Worm (Caenorhabditis elegans): ENCODE measurements around the gene nstp-10.

Gene nstp-10

DNA sequence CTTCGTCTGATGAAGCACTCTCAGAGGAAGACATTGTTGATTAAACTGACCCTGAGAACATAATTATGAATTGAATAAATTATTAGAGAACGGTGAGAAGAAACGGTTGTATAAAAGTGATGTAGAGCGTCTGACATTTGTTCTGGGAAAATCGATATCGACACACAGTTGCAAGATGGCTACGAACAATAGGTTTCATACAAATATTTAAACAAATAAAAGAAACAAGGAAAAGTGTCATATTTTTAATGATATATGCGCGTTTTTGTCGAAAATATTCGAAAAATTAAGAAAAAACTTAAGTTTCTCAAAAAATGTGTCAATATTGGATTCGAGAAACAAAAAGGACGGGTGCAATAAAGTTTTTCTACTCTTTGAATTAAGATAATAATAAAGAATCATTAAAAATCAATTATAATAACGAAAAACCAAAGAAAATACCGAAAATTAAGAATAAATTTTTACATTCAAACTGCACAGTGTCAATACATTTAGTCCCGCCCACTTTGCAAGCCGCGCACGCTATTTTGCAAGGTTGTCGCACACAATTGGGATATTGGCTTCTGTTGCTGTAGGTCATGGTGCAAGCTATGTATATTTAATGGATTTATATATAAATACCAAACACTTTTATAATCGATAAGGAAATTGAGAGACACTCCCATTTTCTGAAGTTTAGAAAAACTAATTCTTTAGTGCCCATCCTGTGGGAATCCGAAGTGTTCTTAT, 33.1 kb upstream of the nstp-10 start, which contains the start of gene rtfo-1:
TSS of gene rtfo-1 (minus strand) at position 51 of the 729 bp plus-strand sequence.
- TF ChIP-seq mes-2 (tag; optimal IDR thresholded peaks at IDR 0.05; ENCODE audit: poor library complexity, severe bottlenecking): peak; percentile 86
- no peak for TF ChIP-seq nhr-77 (tag; optimal IDR thresholded peaks at IDR 0.05)
- TF ChIP-seq cey-2 (tag; optimal IDR thresholded peaks at IDR 0.05; ENCODE audit: borderline replicate concordance, insufficient read depth): no peak
- no peak for TF ChIP-seq Y48G9A.11 (GFP tag; IDR thresholded peaks at IDR 0.05)
- no peak for TF ChIP-seq dmd-6 (GFP tag; IDR thresholded peaks at IDR 0.05)
- TF ChIP-seq spr-1 (tag; optimal IDR thresholded peaks at IDR 0.05): peak; percentile 45
- peak; percentile 32 for TF ChIP-seq dpl-1 (GFP tag; optimal IDR thresholded peaks at IDR 0.05)
- TF ChIP-seq Y105C5A.15 (GFP tag; IDR thresholded peaks at IDR 0.05): no peak
- TF ChIP-seq lin-13 (GFP tag; optimal IDR thresholded peaks at IDR 0.05): no peak
- peak; percentile 5 for TF ChIP-seq unc-130 (GFP tag; optimal IDR thresholded peaks at IDR 0.05)
- TF ChIP-seq hlh-30 (tag; optimal IDR thresholded peaks at IDR 0.05; ENCODE audit: insufficient read depth): peak; percentile 12
- no peak for TF ChIP-seq pha-4 (GFP tag; IDR thresholded peaks at IDR 0.05)
- peak; percentile 24 for TF ChIP-seq pha-4 (tag; optimal IDR thresholded peaks at IDR 0.05)
- no peak for TF ChIP-seq egl-43 (GFP tag; IDR thresholded peaks at IDR 0.05)
- TF ChIP-seq nhr-102 (tag; optimal IDR thresholded peaks at IDR 0.05): peak; percentile 8
- no peak for TF ChIP-seq T20F7.1 (GFP tag; optimal IDR thresholded peaks at IDR 0.05)
- TF ChIP-seq mxl-3 (GFP tag; optimal IDR thresholded peaks at IDR 0.05): no peak
- peak; percentile 52; the same call in 1 of the 2 replicates for TF ChIP-seq hmg-1.1 (GFP tag; IDR thresholded peaks at IDR 0.05)
- peak; percentile 25 for TF ChIP-seq nhr-6 (tag; optimal IDR thresholded peaks at IDR 0.05)
- peak; percentile 58 for TF ChIP-seq mep-1 (tag; optimal IDR thresholded peaks at IDR 0.05)

- TF ChIP-seq lsy-2 (tag; optimal IDR thresholded peaks at IDR 0.05): no peak
- no peak for TF ChIP-seq R02D3.7 (tag; optimal IDR thresholded peaks at IDR 0.05)
- no peak for TF ChIP-seq daf-12 (tag; optimal IDR thresholded peaks at IDR 0.05)
- no peak for TF ChIP-seq F26F4.8 (GFP tag; conservative IDR thresholded peaks at IDR 0.05)
- TF ChIP-seq skn-1 (tag; optimal IDR thresholded peaks at IDR 0.05): no peak
- TF ChIP-seq mdl-1 (tag; optimal IDR thresholded peaks at IDR 0.05): no peak
- TF ChIP-seq ceh-28 (tag; optimal IDR thresholded peaks at IDR 0.05): no peak
- no peak for TF ChIP-seq nhr-28 (tag; optimal IDR thresholded peaks at IDR 0.05)
- no peak for TF ChIP-seq F44E2.7 (GFP tag; IDR thresholded peaks at IDR 0.05)
- no peak for TF ChIP-seq Y105C5A.15 (GFP tag; IDR thresholded peaks at IDR 0.05)
- no peak for TF ChIP-seq D1046.2 (GFP tag; IDR thresholded peaks at IDR 0.05)
Observed at ce11 chrV:9576991-9577390, 27.4 kb upstream of the nstp-10 start, which contains the start of gene F25B3.2. Gene F25B3.2 (plus strand): TSS chrV:9577291.

- TF ChIP-seq ces-1 (GFP tag; optimal IDR thresholded peaks at IDR 0.05) (no peak), cey-2 (tag; optimal IDR thresholded peaks at IDR 0.05; ENCODE audit: borderline replicate concordance, insufficient read depth) (no peak), unc-62 (GFP tag; optimal IDR thresholded peaks at IDR 0.05 in 1 of 2) (peak in 1 of 2 experiments; percentile 92), unc-62 (tag; optimal IDR thresholded peaks at IDR 0.05) (no peak), dve-1 (tag; optimal IDR thresholded peaks at IDR 0.05; ENCODE audit: insufficient read depth) (peak; percentile 50), skn-1 (tag; optimal IDR thresholded peaks at IDR 0.05) (no peak)
Observed at ce11 chrV:9571673-9572072, 22.0 kb upstream of the nstp-10 start.

ce11 chrV:9571056-9571455, 21.4 kb upstream of the nstp-10 start:
- TF ChIP-seq ceh-32 (tag; optimal IDR thresholded peaks at IDR 0.05; ENCODE audit: poor library complexity): no peak
- TF ChIP-seq hlh-30 (tag; optimal IDR thresholded peaks at IDR 0.05; ENCODE audit: insufficient read depth): no peak
- TF ChIP-seq dve-1 (tag; optimal IDR thresholded peaks at IDR 0.05; ENCODE audit: insufficient read depth): peak; percentile 63
- no peak for TF ChIP-seq nhr-102 (tag; optimal IDR thresholded peaks at IDR 0.05)
- peak; percentile 32 for TF ChIP-seq ztf-7 (tag; optimal IDR thresholded peaks at IDR 0.05)
- TF ChIP-seq T20F7.1 (GFP tag; optimal IDR thresholded peaks at IDR 0.05): no peak
- no peak for TF ChIP-seq pqm-1 (tag; optimal IDR thresholded peaks at IDR 0.05)

Data from whole organism, L4 larva.